Worm (Caenorhabditis elegans): ENCODE data around the gene F42H10.2.

Gene F42H10.2

ce11 chrIII:8473292-8473691 lies 17.1 kb upstream of the F42H10.2 start:
- TF ChIP-seq rnt-1 (tag; optimal IDR thresholded peaks at IDR 0.05) (no peak), nhr-11 (tag; optimal IDR thresholded peaks at IDR 0.05) (no peak)

- TF ChIP-seq isw-1 (GFP tag; IDR thresholded peaks at IDR 0.05) (no peak), pqm-1 (tag; optimal IDR thresholded peaks at IDR 0.05) (peak; percentile 15), irx-1 (tag; optimal IDR thresholded peaks at IDR 0.05) (no peak), elt-2 (tag; optimal IDR thresholded peaks at IDR 0.05) (peak; percentile 73), F16B12.6 (tag; optimal IDR thresholded peaks at IDR 0.05) (no peak), lin-13 (GFP tag; optimal IDR thresholded peaks at IDR 0.05) (no peak), fos-1 (tag; optimal IDR thresholded peaks at IDR 0.05) (no peak), unc-98 (GFP tag; IDR thresholded peaks at IDR 0.05) (no peak), alr-1 (tag; optimal IDR thresholded peaks at IDR 0.05; ENCODE audit: borderline replicate concordance) (no peak), ztf-4 (tag; optimal IDR thresholded peaks at IDR 0.05) (no peak), C16A3.4 (tag; optimal IDR thresholded peaks at IDR 0.05) (no peak), ceh-88 (GFP tag; IDR thresholded peaks at IDR 0.05) (no peak)
These were observed 11.0 kb upstream of the F42H10.2 start for ce11 chrIII:8479322-8479864.

ce11 chrIII:8480355-8480754 lies 10.1 kb upstream of the F42H10.2 start, which contains the start of gene F42H10.6:
TSS of gene F42H10.6 (minus strand) at chrIII:8480455.
- TF ChIP-seq nhr-11 (tag; optimal IDR thresholded peaks at IDR 0.05) (no peak), aly-2 (tag; optimal IDR thresholded peaks at IDR 0.05) (no peak), snu-23 (GFP tag; optimal IDR thresholded peaks at IDR 0.05) (no peak)

- TF ChIP-seq nhr-77 (tag; optimal IDR thresholded peaks at IDR 0.05) (no peak), zag-1 (tag; optimal IDR thresholded peaks at IDR 0.05) (no peak), swsn-7 (tag; optimal IDR thresholded peaks at IDR 0.05) (no peak), elt-3 (tag; optimal IDR thresholded peaks at IDR 0.05) (no peak), pag-3 (tag; optimal IDR thresholded peaks at IDR 0.05; ENCODE audit: borderline replicate concordance, insufficient read depth) (no peak), lin-39 (tag; optimal IDR thresholded peaks at IDR 0.05) (no peak)
These were observed 6.6 kb upstream of the F42H10.2 start, which contains the start of gene F42H10.3 for ce11 chrIII:8483853-8484252. TSS of gene F42H10.3 (plus strand) at chrIII:8484153.

ce11 chrIII:8491945-8492344 lies 1.5 kb downstream of the F42H10.2 start:
- TF ChIP-seq F16B12.6 (tag; optimal IDR thresholded peaks at IDR 0.05) (no peak), lin-13 (GFP tag; optimal IDR thresholded peaks at IDR 0.05) (no peak), xbp-1 (tag; optimal IDR thresholded peaks at IDR 0.05) (no peak), tlp-1 (tag; optimal IDR thresholded peaks at IDR 0.05) (no peak), elt-2 (tag; optimal IDR thresholded peaks at IDR 0.05) (no peak), nhr-85 (tag) (no peak), nhr-71 (tag; optimal IDR thresholded peaks at IDR 0.05) (no peak), egl-13 (tag; optimal IDR thresholded peaks at IDR 0.05) (no peak), ceh-88 (GFP tag; IDR thresholded peaks at IDR 0.05) (no peak), C34B4.2 (tag; optimal IDR thresholded peaks at IDR 0.05) (no peak), hlh-4 (tag; optimal IDR thresholded peaks at IDR 0.05) (no peak), aly-2 (tag; optimal IDR thresholded peaks at IDR 0.05) (no peak), lin-14 (GFP tag; optimal IDR thresholded peaks at IDR 0.05) (no peak), aha-1 (tag; optimal IDR thresholded peaks at IDR 0.05) (no peak)

ce11 chrIII:8494708-8495107 lies 4.3 kb downstream of the F42H10.2 start, which contains the start of gene pac-1:
TSS of gene pac-1 (plus strand) at chrIII:8495008.
- TF ChIP-seq ztf-4 (tag; optimal IDR thresholded peaks at IDR 0.05) = no peak
- no peak for TF ChIP-seq Y116A8C.19 (tag; optimal IDR thresholded peaks at IDR 0.05; ENCODE audit: borderline replicate concordance)
- TF ChIP-seq swsn-7 (tag; optimal IDR thresholded peaks at IDR 0.05) = no peak
- TF ChIP-seq nhr-90 (tag; optimal IDR thresholded peaks at IDR 0.05; ENCODE audit: poor library complexity) = no peak
- no peak for TF ChIP-seq pag-3 (tag; optimal IDR thresholded peaks at IDR 0.05; ENCODE audit: borderline replicate concordance, insufficient read depth)
- TF ChIP-seq tlp-1 (tag; optimal IDR thresholded peaks at IDR 0.05) = no peak
